Worm (Caenorhabditis elegans) whole organism, mixed stage, embryonic: ENCODE results near the gene F22E5.8.
"Not testable (repeated sequence)": the region's sequence is repeated elsewhere in the genome, so short reads cannot be mapped to it uniquely, and the experiment has no call there.

Experiments used
- ces-1 ChIP-seq: fragments of 150-350 bp; optimal IDR thresholded peaks from 2 replicates; lab custom pipeline; 2014; ENCODE audit warnings: missing biosample characterization, missing genetic modification reagents, missing genetic modification characterization
- elt-1 ChIP-seq: sonication (generic microtip); optimal IDR thresholded peaks from 2 replicates; lab custom pipeline; 2017; ENCODE audit warnings: missing genetic modification characterization, mild to moderate bottlenecking, missing compliant biosample characterization, antibody characterized with exemption, moderate library complexity, borderline replicate concordance; ENCODE audit not compliant: insufficient read depth
- elt-3 ChIP-seq: fragments of 150-350 bp; optimal IDR thresholded peaks from 2 replicates; lab custom pipeline; 2014; ENCODE audit warnings: missing biosample characterization, missing genetic modification characterization
- nhr-28 ChIP-seq: fragments of 150-350 bp; optimal IDR thresholded peaks from 2 replicates; lab custom pipeline; 2014; ENCODE audit warnings: missing biosample characterization, missing genetic modification characterization
- pha-4 ChIP-seq: fragments of 150-350 bp; optimal IDR thresholded peaks from 2 replicates; lab custom pipeline; 2018; ENCODE audit warnings: missing biosample characterization, missing genetic modification reagents, missing genetic modification characterization
- unc-120 ChIP-seq: sonication (generic microtip); optimal IDR thresholded peaks from 2 replicates; lab custom pipeline; 2017; ENCODE audit warnings: missing genetic modification characterization, missing compliant biosample characterization; ENCODE audit not compliant: poor library complexity, severe bottlenecking
- unc-62 ChIP-seq: fragments of 150-350 bp; optimal IDR thresholded peaks from 2 replicates; lab custom pipeline; 2014; ENCODE audit warnings: missing biosample characterization, missing genetic modification reagents, missing genetic modification characterization
- ztf-11 ChIP-seq: fragments of 150-350 bp; optimal IDR thresholded peaks from 2 replicates; lab custom pipeline; 2014; ENCODE audit warnings: missing biosample characterization, missing genetic modification characterization

DNA sequence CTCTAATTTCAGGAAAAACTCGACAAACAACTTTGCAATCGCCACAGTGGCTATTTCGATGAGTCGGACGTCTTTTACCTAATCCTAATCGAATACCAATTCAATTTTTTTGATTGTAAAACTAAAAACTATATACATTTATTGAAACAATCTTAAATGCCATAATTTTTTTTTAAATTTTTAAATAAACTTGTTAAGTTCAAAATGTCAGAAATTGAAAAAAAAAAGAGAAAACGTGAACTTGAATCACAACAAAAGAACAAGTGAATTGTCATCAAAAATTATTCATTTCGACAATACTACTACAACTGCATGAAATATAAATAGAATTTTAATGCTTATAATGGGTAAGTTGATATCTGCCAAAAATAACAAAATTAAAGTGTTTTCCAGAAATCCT, 27.6 kb upstream of the F22E5.8 start, which contains the start of gene D2062.13:
- TF ChIP-seq elt-1 (tag; lab: Kevin White, UChicago); pha-4; elt-3 (tag; lab: Kevin White, UChicago); unc-120 (tag; lab: Kevin White, UChicago); unc-62 (GFP tag; lab: Kevin White, UChicago); ces-1 (GFP tag; lab: Kevin White, UChicago); ztf-11; nhr-28 (tag; lab: Kevin White, UChicago): not testable (repeated sequence)
